Worm (Caenorhabditis elegans) whole organism, mixed stage, embryonic: ENCODE measurements around the gene sftb-1.

Experiments used
- M03D4.4 ChIP-seq: sonication (generic microtip); optimal IDR thresholded peaks from 2 replicates; lab custom pipeline; 2017; ENCODE audit warnings: mild to moderate bottlenecking, missing genetic modification characterization, missing compliant biosample characterization
- bed-3 ChIP-seq: fragments of 200-800 bp; sonication (Bioruptor generic); optimal IDR thresholded peaks from 3 replicates; lab custom pipeline; 2018; ENCODE audit warnings: mild to moderate bottlenecking, missing genetic modification characterization, moderate library complexity, missing compliant biosample characterization
- blmp-1 ChIP-seq: fragments of 150-350 bp; optimal IDR thresholded peaks from 2 replicates; lab custom pipeline; 2014; ENCODE audit warnings: missing biosample characterization, missing genetic modification characterization
- ceh-39 ChIP-seq: fragments of 150-350 bp; optimal IDR thresholded peaks from 2 replicates; lab custom pipeline; 2014; ENCODE audit warnings: missing biosample characterization, missing genetic modification characterization
- ceh-43 ChIP-seq: fragments of 200-800 bp; sonication (Bioruptor generic); optimal IDR thresholded peaks from 2 replicates; lab custom pipeline; 2018; ENCODE audit warnings: mild to moderate bottlenecking, missing genetic modification characterization, moderate library complexity, missing compliant biosample characterization
- ceh-83 ChIP-seq: fragments of 200-800 bp; sonication (Bioruptor generic); optimal IDR thresholded peaks from 2 replicates; lab custom pipeline; 2018; ENCODE audit warnings: mild to moderate bottlenecking, missing genetic modification characterization, missing compliant biosample characterization
- ces-1 ChIP-seq: fragments of 150-350 bp; optimal IDR thresholded peaks from 2 replicates; lab custom pipeline; 2014; ENCODE audit warnings: missing biosample characterization, missing genetic modification reagents, missing genetic modification characterization
- cnd-1 ChIP-seq: fragments of 200-800 bp; sonication (Bioruptor generic); optimal IDR thresholded peaks from 2 replicates; lab custom pipeline; 2018; ENCODE audit warnings: mild to moderate bottlenecking, missing genetic modification characterization, missing compliant biosample characterization
- drap-1 ChIP-seq: fragments of 200-800 bp; sonication (Bioruptor generic); optimal IDR thresholded peaks from 3 replicates; lab custom pipeline; 2018; ENCODE audit warnings: mild to moderate bottlenecking, missing genetic modification characterization, missing compliant biosample characterization
- elt-1 ChIP-seq: sonication (generic microtip); optimal IDR thresholded peaks from 2 replicates; lab custom pipeline; 2017; ENCODE audit warnings: missing genetic modification characterization, mild to moderate bottlenecking, missing compliant biosample characterization, antibody characterized with exemption, moderate library complexity, borderline replicate concordance; ENCODE audit not compliant: insufficient read depth
- elt-3 ChIP-seq: fragments of 150-350 bp; optimal IDR thresholded peaks from 2 replicates; lab custom pipeline; 2014; ENCODE audit warnings: missing biosample characterization, missing genetic modification characterization
- flh-1 ChIP-seq: fragments of 200-800 bp; sonication (Bioruptor generic); optimal IDR thresholded peaks from 2 replicates; lab custom pipeline; 2018; ENCODE audit warnings: mild to moderate bottlenecking, missing genetic modification characterization, moderate library complexity, missing compliant biosample characterization
- ham-2 ChIP-seq: fragments of 200-800 bp; sonication (Bioruptor generic); optimal IDR thresholded peaks from 2 replicates; lab custom pipeline; 2018; ENCODE audit warnings: mild to moderate bottlenecking, missing genetic modification characterization, missing compliant biosample characterization
- hlh-1 ChIP-seq: fragments of 150-350 bp; optimal IDR thresholded peaks from 2 replicates; lab custom pipeline; 2014; ENCODE audit warnings: missing biosample characterization, missing genetic modification reagents, missing genetic modification characterization
- lin-13 ChIP-seq: fragments of 150-350 bp; optimal IDR thresholded peaks from 2 replicates; lab custom pipeline; 2014; ENCODE audit warnings: missing biosample characterization, missing genetic modification characterization
- lin-32 ChIP-seq: fragments of 200-800 bp; sonication (Bioruptor generic); optimal IDR thresholded peaks from 2 replicates; lab custom pipeline; 2018; ENCODE audit warnings: mild to moderate bottlenecking, missing genetic modification characterization, missing compliant biosample characterization
- lsy-2 ChIP-seq: fragments of 150-350 bp; optimal IDR thresholded peaks from 2 replicates; lab custom pipeline; 2014; ENCODE audit warnings: missing biosample characterization, missing genetic modification characterization
- mab-5 ChIP-seq: fragments of 150-350 bp; optimal IDR thresholded peaks from 2 replicates; lab custom pipeline; 2014; ENCODE audit warnings: missing biosample characterization, missing genetic modification characterization
- mep-1 ChIP-seq: fragments of 150-350 bp; optimal IDR thresholded peaks from 2 replicates; lab custom pipeline; 2017; ENCODE audit warnings: missing biosample characterization, missing genetic modification reagents, missing genetic modification characterization, inconsistent platforms
- mls-2 ChIP-seq: sonication (generic microtip); optimal IDR thresholded peaks from 2 replicates; lab custom pipeline; 2016; ENCODE audit warnings: mild to moderate bottlenecking, missing genetic modification characterization, moderate library complexity, missing compliant biosample characterization
- nhr-12 ChIP-seq: fragments of 150-350 bp; optimal IDR thresholded peaks from 2 replicates; lab custom pipeline; 2014; ENCODE audit warnings: missing biosample characterization, missing genetic modification characterization
- nhr-2 ChIP-seq: fragments of 150-350 bp; optimal IDR thresholded peaks from 2 replicates; lab custom pipeline; 2014; ENCODE audit warnings: missing biosample characterization, missing genetic modification characterization
- nhr-237 ChIP-seq: fragments of 150-350 bp; optimal IDR thresholded peaks from 2 replicates; lab custom pipeline; 2014; ENCODE audit warnings: missing biosample characterization, missing genetic modification characterization
- nhr-28 ChIP-seq: fragments of 150-350 bp; optimal IDR thresholded peaks from 2 replicates; lab custom pipeline; 2014; ENCODE audit warnings: missing biosample characterization, missing genetic modification characterization
- nhr-76 ChIP-seq: sonication (generic microtip); optimal IDR thresholded peaks from 2 replicates; lab custom pipeline; 2017; ENCODE audit warnings: missing biosample characterization, missing genetic modification characterization
- pha-4 ChIP-seq: fragments of 150-350 bp; optimal IDR thresholded peaks from 2 replicates; lab custom pipeline; 2018; ENCODE audit warnings: missing biosample characterization, missing genetic modification reagents, missing genetic modification characterization
- sem-2 ChIP-seq: fragments of 200-800 bp; sonication (Bioruptor generic); optimal IDR thresholded peaks from 2 replicates; lab custom pipeline; 2018; ENCODE audit warnings: mild to moderate bottlenecking, missing genetic modification characterization, missing compliant biosample characterization
- snpc-4 ChIP-seq: fragments of 150-350 bp; optimal IDR thresholded peaks from 2 replicates; lab custom pipeline; 2014; ENCODE audit warnings: missing biosample characterization, missing genetic modification characterization
- sptf-1 ChIP-seq: sonication (generic microtip); optimal IDR thresholded peaks from 2 replicates; lab custom pipeline; 2017; ENCODE audit warnings: mild to moderate bottlenecking, missing genetic modification characterization, moderate library complexity, missing compliant biosample characterization
- tbx-8 ChIP-seq: fragments of 200-800 bp; sonication (Bioruptor generic); optimal IDR thresholded peaks from 2 replicates; lab custom pipeline; 2018; ENCODE audit warnings: mild to moderate bottlenecking, missing genetic modification characterization, moderate library complexity, missing compliant biosample characterization
- unc-120 ChIP-seq: sonication (generic microtip); optimal IDR thresholded peaks from 2 replicates; lab custom pipeline; 2017; ENCODE audit warnings: missing genetic modification characterization, missing compliant biosample characterization; ENCODE audit not compliant: poor library complexity, severe bottlenecking
- unc-39 ChIP-seq: fragments of 150-350 bp; optimal IDR thresholded peaks from 2 replicates; lab custom pipeline; 2014; ENCODE audit warnings: missing biosample characterization, missing genetic modification characterization
- unc-62 ChIP-seq: fragments of 150-350 bp; optimal IDR thresholded peaks from 2 replicates; lab custom pipeline; 2014; ENCODE audit warnings: missing biosample characterization, missing genetic modification reagents, missing genetic modification characterization
- zip-8 ChIP-seq: fragments of 150-350 bp; optimal IDR thresholded peaks from 2 replicates; lab custom pipeline; 2014; ENCODE audit warnings: missing biosample characterization, missing genetic modification characterization
- ztf-11 ChIP-seq: fragments of 150-350 bp; optimal IDR thresholded peaks from 2 replicates; lab custom pipeline; 2014; ENCODE audit warnings: missing biosample characterization, missing genetic modification characterization

sftb-1 gene

ce11 chrIII:4293108-4293507 is 24.0 kb upstream of the sftb-1 start, which contains the start of gene R10E4.6:
Gene R10E4.6 (plus strand): TSS chrIII:4293408.
- TF ChIP-seq ztf-11 (tag; lab: Kevin White, UChicago) (no peak), zip-8 (tag; lab: Kevin White, UChicago) (peak; percentile 88)

- TF ChIP-seq sptf-1 (tag; lab: Kevin White, UChicago), result no peak
- TF ChIP-seq mls-2 (tag; lab: Kevin White, UChicago), result no peak
- no peak for TF ChIP-seq elt-3 (tag; lab: Kevin White, UChicago)
- TF ChIP-seq ham-2 (GFP tag; lab: Kevin White, UChicago), result no peak
- peak; percentile 67 for TF ChIP-seq mep-1 (tag; lab: Kevin White, UChicago)
- TF ChIP-seq bed-3 (GFP tag; lab: Kevin White, UChicago), result no peak
- TF ChIP-seq ceh-83, result no peak
- no peak for TF ChIP-seq sem-2
- TF ChIP-seq tbx-8 (GFP tag; lab: Kevin White, UChicago), result no peak
- TF ChIP-seq ces-1, result peak; percentile 56
- no peak for TF ChIP-seq nhr-76 (tag; lab: Kevin White, UChicago)
- no peak for TF ChIP-seq unc-39 (tag; lab: Kevin White, UChicago)
- TF ChIP-seq ztf-11 (tag; lab: Kevin White, UChicago), result no peak
- no peak for TF ChIP-seq drap-1 (GFP tag; lab: Kevin White, UChicago)
- TF ChIP-seq nhr-12, result no peak
- TF ChIP-seq nhr-28, result no peak
- TF ChIP-seq cnd-1 (tag; lab: Kevin White, UChicago), result no peak
- peak; percentile 22 for TF ChIP-seq ceh-39
- no peak for TF ChIP-seq unc-120
- TF ChIP-seq unc-62 (GFP tag; lab: Kevin White, UChicago), result no peak
- TF ChIP-seq lsy-2 (tag; lab: Kevin White, UChicago), result peak; percentile 30
- TF ChIP-seq hlh-1 (tag; lab: Kevin White, UChicago), result no peak
- TF ChIP-seq mab-5, result no peak
- TF ChIP-seq ceh-43 (GFP tag; lab: Kevin White, UChicago), result no peak
- no peak for TF ChIP-seq blmp-1
- no peak for TF ChIP-seq lin-32 (GFP tag; lab: Kevin White, UChicago)
- TF ChIP-seq nhr-2 (tag; lab: Kevin White, UChicago), result no peak
- TF ChIP-seq flh-1 (GFP tag; lab: Kevin White, UChicago), result no peak
- no peak for TF ChIP-seq lin-13 (tag; lab: Kevin White, UChicago)
- TF ChIP-seq pha-4, result no peak
- no peak for TF ChIP-seq M03D4.4 (tag; lab: Kevin White, UChicago)
- no peak for TF ChIP-seq elt-1
- no peak for TF ChIP-seq snpc-4 (tag; lab: Kevin White, UChicago)
- TF ChIP-seq nhr-237, result no peak
Observed at ce11 chrIII:4291216-4291691, 22.2 kb upstream of the sftb-1 start, which contains the start of gene mcm-5. Gene mcm-5 (minus strand): TSS chrIII:4291266.

- TF ChIP-seq nhr-12 (no peak), unc-120 (no peak), nhr-237 (no peak), nhr-28 (no peak), cnd-1 (tag; lab: Kevin White, UChicago) (no peak), lsy-2 (tag; lab: Kevin White, UChicago) (no peak), lin-13 (tag; lab: Kevin White, UChicago) (no peak)
Observed at ce11 chrIII:4289952-4290351, 20.9 kb upstream of the sftb-1 start.

DNA sequence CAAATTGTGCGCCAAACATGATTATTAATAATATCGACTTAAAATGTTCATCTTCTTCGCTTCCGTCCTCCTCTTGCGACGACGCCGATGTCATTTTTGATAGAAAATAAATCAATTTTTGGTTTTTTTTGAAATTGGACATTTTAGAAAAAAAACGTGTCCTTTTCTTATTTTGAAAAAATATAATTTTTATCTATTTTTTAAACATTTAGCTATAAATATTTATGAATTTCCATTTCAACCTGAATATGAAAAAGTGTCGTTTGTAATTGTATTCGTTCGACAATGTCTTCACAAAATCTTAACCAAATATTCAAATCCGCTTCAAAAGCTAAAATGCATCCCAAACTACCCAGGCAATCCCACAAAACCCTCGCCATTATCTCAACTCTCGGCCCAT is 18.3 kb upstream of the sftb-1 start, which contains the start of gene R10E4.3:
Gene R10E4.3 (minus strand): TSS at position 101 of the 400 bp plus-strand sequence.
- TF ChIP-seq cnd-1 (tag; lab: Kevin White, UChicago) (no peak), tbx-8 (GFP tag; lab: Kevin White, UChicago) (no peak), nhr-28 (no peak)
